Worm (Caenorhabditis elegans): ENCODE results near the gene dlat-2.

- TF ChIP-seq nhr-237 (tag; optimal IDR thresholded peaks at IDR 0.05) (no peak), nhr-11 (tag; optimal IDR thresholded peaks at IDR 0.05) (no peak), ama-1 (optimal IDR thresholded peaks at IDR 0.05) (no peak), nhr-6 (tag; optimal IDR thresholded peaks at IDR 0.05) (no peak), ztf-4 (tag; optimal IDR thresholded peaks at IDR 0.05) (no peak), ceh-82 (tag; optimal IDR thresholded peaks at IDR 0.05) (no peak), snpc-4 (tag; optimal IDR thresholded peaks at IDR 0.05) (no peak), lin-39 (tag; optimal IDR thresholded peaks at IDR 0.05) (no peak), egl-27 (tag; optimal IDR thresholded peaks at IDR 0.05) (no peak), unc-62 (GFP tag; optimal IDR thresholded peaks at IDR 0.05) (no peak), aly-2 (tag; optimal IDR thresholded peaks at IDR 0.05) (no peak)
Measured at ce11 chrIV:17431287-17431686, 50.9 kb downstream of the dlat-2 start, which contains the start of gene lact-6.
